Fruit fly (Drosophila melanogaster): ENCODE measurements around the gene sstn.

DNA sequence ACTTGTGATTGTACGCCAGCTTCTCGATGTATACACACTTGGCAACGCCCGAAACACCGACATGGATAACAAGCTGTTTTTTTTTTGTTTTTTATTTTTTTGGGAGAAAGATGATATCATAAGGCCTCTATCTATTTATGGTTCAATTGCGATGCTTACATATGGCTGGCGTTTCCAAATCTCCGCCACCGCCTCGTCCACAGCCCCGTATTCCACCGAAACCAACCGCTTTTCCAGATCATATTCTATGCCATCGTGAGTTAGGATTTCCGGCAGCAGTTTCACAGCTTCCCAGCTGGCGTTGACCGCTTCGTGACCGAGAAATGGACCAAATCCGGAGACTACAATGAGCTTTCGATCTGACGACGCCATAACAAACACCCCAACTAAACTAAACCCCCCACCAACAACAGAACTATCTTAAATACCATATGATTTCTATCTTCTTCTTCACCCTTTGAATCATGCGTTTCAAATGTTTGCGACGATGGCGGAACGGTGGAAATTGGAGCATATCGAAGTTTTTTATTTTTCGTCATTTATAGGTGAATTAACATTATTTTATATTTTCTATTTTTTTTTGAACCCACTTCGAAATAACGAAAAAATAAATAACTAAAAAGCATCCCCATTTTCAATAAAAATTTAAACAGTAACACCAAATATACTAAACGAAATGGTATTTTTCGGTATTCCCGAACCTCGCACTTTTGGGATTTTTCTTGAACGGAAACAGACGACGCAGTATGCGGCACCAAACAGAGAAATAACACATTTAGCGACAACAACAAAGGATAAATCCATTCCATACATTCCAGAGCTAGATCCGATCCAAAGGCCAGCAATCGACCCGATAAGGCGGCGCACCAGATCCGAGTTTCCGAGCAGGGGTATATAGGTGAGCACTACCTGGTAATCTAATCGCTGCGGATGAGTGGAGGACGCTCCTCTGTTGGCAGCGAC lies 49.4 kb upstream of the sstn start, which contains the start of the genes CG32147 and Pex3:
- no peak for TF ChIP-seq psq (optimal IDR thresholded peaks at IDR 0.05)
- TF ChIP-seq usp (GFP tag; optimal IDR thresholded peaks at IDR 0.05) = no peak
- no peak for TF ChIP-seq CG8478 (optimal IDR thresholded peaks at IDR 0.05)

Data from whole organism.